Fruit fly (Drosophila melanogaster) whole organism, prepupa: Measurements from ENCODE around the gene CG8607.

ENCODE experiments used
- CG10669 ChIP-seq: fragments of 200-800 bp; sonication (Bioruptor generic); optimal IDR thresholded peaks from 3 replicates; lab custom pipeline; 2018; ENCODE audit warnings: missing biosample characterization, mild to moderate bottlenecking, missing genetic modification characterization, moderate library complexity
- CG11294 ChIP-seq: fragments of 200-800 bp; sonication (Bioruptor generic); IDR thresholded peaks from 2 replicates; pipeline ENCODE4 v1.3.6; 2022; ENCODE audit warnings: missing biosample characterization, missing genetic modification characterization
- CG11902 ChIP-seq: fragments of 200-800 bp; sonication (Bioruptor generic); optimal IDR thresholded peaks from 3 replicates; lab custom pipeline; 2016; ENCODE audit warnings: missing biosample characterization, missing genetic modification characterization
- CG15336 ChIP-seq: fragments of 200-800 bp; sonication (Bioruptor generic); IDR thresholded peaks from 2 replicates; pipeline ENCODE4 v1.3.6; 2022; ENCODE audit warnings: missing biosample characterization, missing genetic modification characterization
- CG16779 ChIP-seq: fragments of 200-800 bp; sonication (Bioruptor generic); optimal IDR thresholded peaks from 3 replicates; lab custom pipeline; 2017; ENCODE audit warnings: missing biosample characterization, mild to moderate bottlenecking, missing genetic modification characterization
- CG3032 ChIP-seq: fragments of 200-800 bp; optimal IDR thresholded peaks from 2 replicates; lab custom pipeline; 2019; ENCODE audit warnings: missing biosample characterization, mild to moderate bottlenecking, missing genetic modification characterization, moderate library complexity
- CG31627 ChIP-seq: fragments of 200-800 bp; sonication (Bioruptor generic); optimal IDR thresholded peaks from 3 replicates; lab custom pipeline; 2016; ENCODE audit warnings: missing biosample characterization, missing genetic modification characterization
- CG32006 ChIP-seq: fragments of 200-800 bp; sonication (Bioruptor generic); optimal IDR thresholded peaks from 3 replicates; lab custom pipeline; 2017; ENCODE audit warnings: missing biosample characterization, mild to moderate bottlenecking, missing genetic modification characterization
- CG34406 ChIP-seq: fragments of 200-800 bp; sonication (Bioruptor generic); optimal IDR thresholded peaks from 3 replicates; lab custom pipeline; 2016; ENCODE audit warnings: missing biosample characterization, missing genetic modification characterization
- CG6163 ChIP-seq: fragments of 200-800 bp; sonication (Bioruptor generic); IDR thresholded peaks from 3 replicates; pipeline ENCODE4 v1.3.6; 2022; ENCODE audit warnings: missing biosample characterization, missing genetic modification characterization
- CG6276 ChIP-seq: fragments of 200-800 bp; sonication (Bioruptor generic); optimal IDR thresholded peaks from 2 replicates; lab custom pipeline; 2017; ENCODE audit warnings: missing biosample characterization, mild to moderate bottlenecking, missing genetic modification characterization
- CG6792 ChIP-seq: fragments of 200-800 bp; sonication (Bioruptor generic); optimal IDR thresholded peaks from 3 replicates; lab custom pipeline; 2016; ENCODE audit warnings: missing biosample characterization, missing genetic modification characterization
- CG6808 ChIP-seq: fragments of 200-800 bp; sonication (Bioruptor generic); optimal IDR thresholded peaks from 3 replicates; lab custom pipeline; 2017; ENCODE audit warnings: missing biosample characterization, missing genetic modification characterization, mild to moderate bottlenecking, moderate library complexity, missing genetic modification reagents
- CG6854 ChIP-seq: fragments of 200-800 bp; sonication (Bioruptor generic); optimal IDR thresholded peaks from 2 replicates; lab custom pipeline; 2017; ENCODE audit warnings: missing biosample characterization, mild to moderate bottlenecking, missing genetic modification characterization
- CG7368 ChIP-seq: fragments of 200-800 bp; sonication (Bioruptor generic); optimal IDR thresholded peaks from 3 replicates; lab custom pipeline; 2016; ENCODE audit warnings: missing biosample characterization, missing genetic modification characterization
- CG8119 ChIP-seq: fragments of 200-800 bp; sonication (Bioruptor generic); IDR thresholded peaks from 3 replicates; pipeline ENCODE4 v1.3.6; 2022; ENCODE audit warnings: missing biosample characterization, missing genetic modification characterization
- CG8319 ChIP-seq: fragments of 200-800 bp; sonication (Bioruptor generic); optimal IDR thresholded peaks from 3 replicates; lab custom pipeline; 2016; ENCODE audit warnings: missing biosample characterization, missing genetic modification characterization
- CG8632 ChIP-seq: fragments of 200-800 bp; sonication (Bioruptor generic); optimal IDR thresholded peaks from 3 replicates; lab custom pipeline; 2016; ENCODE audit warnings: missing biosample characterization, missing genetic modification characterization
- CG9139 ChIP-seq: fragments of 200-800 bp; sonication (Bioruptor generic); optimal IDR thresholded peaks from 3 replicates; lab custom pipeline; 2017; ENCODE audit warnings: missing biosample characterization, mild to moderate bottlenecking, missing genetic modification characterization
- Eip78C ChIP-seq: fragments of 200-800 bp; sonication (Bioruptor generic); peaks from one replicate; lab custom pipeline; 2016; ENCODE audit warnings: missing biosample characterization, missing genetic modification characterization
- Eip93F ChIP-seq: fragments of 200-800 bp; sonication (Bioruptor generic); optimal IDR thresholded peaks from 2 replicates; lab custom pipeline; 2016; ENCODE audit warnings: missing biosample characterization, mild to moderate bottlenecking, missing genetic modification characterization
- Ets21C ChIP-seq: fragments of 200-800 bp; sonication (Bioruptor generic); optimal IDR thresholded peaks from 3 replicates; lab custom pipeline; 2016; ENCODE audit warnings: missing biosample characterization, missing genetic modification characterization
- Hr38 ChIP-seq: sonication (Bioruptor generic); optimal IDR thresholded peaks from 2 replicates; lab custom pipeline; 2016; ENCODE audit warnings: missing biosample characterization, missing genetic modification characterization
- Hr4 ChIP-seq: fragments of 200-800 bp; sonication (Bioruptor generic); optimal IDR thresholded peaks from 3 replicates; lab custom pipeline; 2016; ENCODE audit warnings: missing biosample characterization, missing genetic modification characterization
- Lpt ChIP-seq: fragments of 200-800 bp; sonication (Bioruptor generic); optimal IDR thresholded peaks from 3 replicates; lab custom pipeline; 2016; ENCODE audit warnings: missing biosample characterization, missing genetic modification characterization
- Sox14 ChIP-seq: fragments of 200-800 bp; sonication (Bioruptor generic); optimal IDR thresholded peaks from 3 replicates; lab custom pipeline; 2016; ENCODE audit warnings: missing biosample characterization, missing genetic modification characterization
- achi ChIP-seq: fragments of 200-800 bp; sonication (Bioruptor generic); optimal IDR thresholded peaks from 3 replicates; lab custom pipeline; 2016; ENCODE audit warnings: missing biosample characterization, missing genetic modification characterization
- acj6 ChIP-seq: fragments of 200-800 bp; sonication (Bioruptor generic); optimal IDR thresholded peaks from 3 replicates; lab custom pipeline; 2016; ENCODE audit warnings: missing biosample characterization, missing genetic modification characterization
- dac ChIP-seq: fragments of 200-800 bp; sonication (Bioruptor generic); optimal IDR thresholded peaks from 2 replicates; lab custom pipeline; 2017; ENCODE audit warnings: missing biosample characterization, mild to moderate bottlenecking, missing genetic modification characterization
- eg ChIP-seq: fragments of 200-800 bp; sonication (Bioruptor generic); IDR thresholded peaks from 3 replicates; pipeline ENCODE4 v1.3.6; 2022; ENCODE audit warnings: missing biosample characterization, missing genetic modification characterization
- fd85E ChIP-seq: fragments of 200-800 bp; sonication (Bioruptor generic); optimal IDR thresholded peaks from 3 replicates; lab custom pipeline; 2016; ENCODE audit warnings: missing biosample characterization, missing genetic modification characterization
- fkh ChIP-seq: fragments of 200-800 bp; sonication (Bioruptor generic); optimal IDR thresholded peaks from 3 replicates; lab custom pipeline; 2017; ENCODE audit warnings: missing biosample characterization, mild to moderate bottlenecking, missing genetic modification characterization, moderate library complexity
- net ChIP-seq: fragments of 200-800 bp; sonication (Bioruptor generic); optimal IDR thresholded peaks from 3 replicates; lab custom pipeline; 2016; ENCODE audit warnings: missing biosample characterization, missing genetic modification characterization
- spab ChIP-seq: fragments of 200-800 bp; sonication (Bioruptor generic); optimal IDR thresholded peaks from 2 replicates; lab custom pipeline; 2017; ENCODE audit warnings: missing biosample characterization, mild to moderate bottlenecking, missing genetic modification characterization, missing genetic modification reagents
- ss ChIP-seq, 2 experiments: fragments of 200-800 bp; sonication (Bioruptor generic); optimal IDR thresholded peaks; 2 replicates in 1 of 2; 3 replicates in 1 of 2; lab custom pipeline; 2017 to 2018; ENCODE audit warnings: mild to moderate bottlenecking in 2 of 2, missing biosample characterization in 2 of 2, missing genetic modification characterization in 2 of 2, moderate library complexity in 1 of 2
- svp ChIP-seq: fragments of 200-800 bp; sonication (Bioruptor generic); peaks from one replicate; lab custom pipeline; 2016; ENCODE audit warnings: missing biosample characterization, missing genetic modification characterization
- topi ChIP-seq: fragments of 200-800 bp; sonication (Bioruptor generic); optimal IDR thresholded peaks from 3 replicates; lab custom pipeline; 2016; ENCODE audit warnings: missing biosample characterization, missing genetic modification characterization

CG8607 gene

DNA sequence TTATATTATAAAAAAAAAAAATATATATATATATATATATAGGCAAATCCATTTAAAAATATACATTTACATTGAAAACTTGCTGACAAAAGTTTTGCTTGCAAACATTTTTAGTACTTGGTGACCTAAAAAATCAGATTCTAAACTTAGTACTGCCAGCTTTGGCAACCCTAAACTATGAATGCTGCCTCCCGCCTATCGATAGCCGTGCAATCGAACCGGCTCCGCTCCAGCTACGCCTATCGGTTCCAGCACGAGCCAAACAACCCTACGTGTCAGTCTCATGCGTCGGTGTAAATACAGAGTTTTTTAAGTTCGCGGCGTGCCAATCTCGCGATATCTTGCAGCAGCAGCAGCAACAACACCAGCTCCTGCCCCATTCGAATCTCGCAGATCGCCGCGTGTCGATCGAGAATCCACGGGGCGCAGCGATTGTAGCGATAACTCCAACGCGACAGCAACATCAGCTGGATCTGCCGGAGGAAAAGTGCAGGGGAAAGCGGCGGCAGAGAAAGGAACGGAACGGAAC, 40.5 kb downstream of the CG8607 start, which contains the start of gene Sec63 (continued):
- TF ChIP-seq CG11902 (GFP tag; lab: Kevin White, UChicago) (peak; percentile 2), net (GFP tag; lab: Kevin White, UChicago) (no peak), CG8632 (GFP tag; lab: Kevin White, UChicago) (peak; percentile 56), Sox14 (GFP tag; lab: Kevin White, UChicago) (peak; percentile 20), CG6163 (peak; percentile 56; the same call in 2 of the 3 replicates), Hr38 (no peak)

DNA sequence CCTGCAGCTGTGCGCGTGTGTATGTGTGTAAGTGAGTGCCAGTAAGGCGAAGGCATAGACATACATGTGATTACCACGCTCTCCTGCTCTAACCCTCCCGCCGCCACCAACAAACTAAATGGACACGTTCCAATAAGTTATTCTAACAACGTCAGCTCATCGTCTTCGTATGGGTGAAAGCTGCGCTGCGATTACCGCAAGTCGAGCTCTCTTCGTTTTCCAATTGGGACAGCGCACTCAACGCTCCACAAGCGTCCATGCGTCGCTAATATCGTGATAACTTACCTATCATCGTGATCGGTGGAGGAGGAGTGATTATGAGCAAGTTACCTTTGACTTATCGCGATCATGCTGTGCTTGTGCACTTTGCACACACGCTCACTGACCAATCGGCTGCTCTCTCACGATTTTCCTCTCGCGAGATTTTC, 41.2 kb downstream of the CG8607 start:
- TF ChIP-seq spab (GFP tag; lab: Kevin White, UChicago) (peak; percentile 28), CG15336 (peak; percentile 68), CG6808 (peak; percentile 82), ss (GFP tag; optimal IDR thresholded peaks at IDR 0.05; lab: Kevin White, UChicago) (peak; percentile 23 to 47), CG10669 (GFP tag; lab: Kevin White, UChicago) (peak; percentile 21), CG9139 (peak; percentile 51), CG3032 (no peak), CG8319 (GFP tag; lab: Kevin White, UChicago) (peak; percentile 20), CG6854 (GFP tag; lab: Kevin White, UChicago) (peak; percentile 39), net (GFP tag; lab: Kevin White, UChicago) (peak; percentile 35), fd85E (GFP tag; lab: Kevin White, UChicago) (no peak), Eip78C (GFP tag; lab: Kevin White, UChicago) (peak; percentile 60), CG31627 (GFP tag; lab: Kevin White, UChicago) (no peak), Eip93F (no peak), Ets21C (GFP tag; lab: Kevin White, UChicago) (no peak), CG8119 (GFP tag; lab: Robert Waterston, UW) (peak; percentile 64; the same call in 2 of the 3 replicates), CG34406 (GFP tag; lab: Kevin White, UChicago) (peak; percentile 5), Hr4 (peak; percentile 50), eg (peak; percentile 74; the same call in 2 of the 3 replicates), dac (peak; percentile 0), CG6276 (peak; percentile 62), CG16779 (peak; percentile 52), CG11294 (GFP tag; lab: Robert Waterston, UW) (no peak), acj6 (GFP tag; lab: Kevin White, UChicago) (no peak), svp (GFP tag; lab: Kevin White, UChicago) (peak; percentile 95), CG7368 (GFP tag; lab: Kevin White, UChicago) (peak; percentile 53), topi (GFP tag; lab: Kevin White, UChicago) (peak; percentile 23), achi (GFP tag; lab: Kevin White, UChicago) (peak; percentile 5), CG11902 (GFP tag; lab: Kevin White, UChicago) (no peak), Lpt (GFP tag; lab: Kevin White, UChicago) (peak; percentile 19), CG32006 (GFP tag; lab: Kevin White, UChicago) (peak; percentile 18)

DNA sequence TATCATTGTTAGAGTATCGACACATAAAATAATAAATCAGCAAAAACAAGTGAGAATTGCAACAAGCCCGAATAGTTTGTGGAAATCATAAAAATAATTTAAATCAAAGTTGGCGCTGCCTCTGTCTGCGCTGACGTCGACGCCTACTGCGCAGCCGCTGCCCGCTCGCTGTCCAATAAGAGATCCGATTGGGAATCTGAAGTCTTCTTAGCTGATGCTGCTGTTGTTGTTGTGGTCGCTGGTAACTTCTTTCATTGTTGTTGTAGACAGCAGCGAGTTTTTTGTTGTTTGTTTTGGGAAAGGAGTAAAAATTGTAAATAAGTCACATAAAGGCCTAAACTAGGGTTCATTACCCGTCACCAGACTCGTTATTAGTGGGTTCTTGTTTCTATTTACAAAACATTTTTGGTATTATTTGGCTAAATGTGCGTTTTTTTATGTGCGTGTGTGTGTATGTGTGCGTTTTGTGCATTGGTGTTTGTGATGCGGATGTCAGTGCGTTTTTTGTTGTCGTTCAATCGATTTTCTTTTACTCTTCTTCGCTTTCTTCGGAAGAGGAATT, 44.9 kb downstream of the CG8607 start:
- TF ChIP-seq CG6792 (GFP tag; lab: Kevin White, UChicago), result no peak
- no peak for TF ChIP-seq CG11294 (GFP tag; lab: Robert Waterston, UW)
- peak; percentile 57 for TF ChIP-seq fkh (GFP tag; lab: Kevin White, UChicago)
